Worm (Caenorhabditis elegans): ENCODE results near the gene ZK262.9.

- TF ChIP-seq elt-1 (tag; optimal IDR thresholded peaks at IDR 0.05; ENCODE audit: borderline replicate concordance, insufficient read depth): no peak
- TF ChIP-seq blmp-1 (tag; optimal IDR thresholded peaks at IDR 0.05): no peak
- no peak for TF ChIP-seq nhr-12 (tag; optimal IDR thresholded peaks at IDR 0.05)
- no peak for TF ChIP-seq nhr-28 (tag; optimal IDR thresholded peaks at IDR 0.05)
- TF ChIP-seq nhr-76 (tag; optimal IDR thresholded peaks at IDR 0.05): no peak
- no peak for TF ChIP-seq ces-1 (GFP tag; optimal IDR thresholded peaks at IDR 0.05)
- TF ChIP-seq nhr-237 (tag; optimal IDR thresholded peaks at IDR 0.05): no peak
- TF ChIP-seq lin-13 (tag; optimal IDR thresholded peaks at IDR 0.05): no peak
- TF ChIP-seq ceh-43 (GFP tag; optimal IDR thresholded peaks at IDR 0.05): no peak
- no peak for TF ChIP-seq unc-62 (GFP tag; optimal IDR thresholded peaks at IDR 0.05)
These were observed 28.5 kb downstream of the ZK262.9 start, which contains the start of gene ZK228.13 for ce11 chrV:18468097-18468496.

All from whole organism, mixed stage, embryonic.